Worm (Caenorhabditis elegans) whole organism, midembryonic: ENCODE data around the gene Y50D4B.2.

Experiments
- T22C8.4 ChIP-seq: fragments of 200-800 bp; sonication (Bioruptor generic); IDR thresholded peaks from 2 replicates; pipeline ENCODE4 v1.3.6; 2022; ENCODE audit warnings: missing genetic modification characterization, missing compliant biosample characterization
- cog-1 ChIP-seq: sonication (generic microtip); optimal IDR thresholded peaks from 2 replicates; lab custom pipeline; 2016; ENCODE audit warnings: missing genetic modification characterization, missing compliant biosample characterization
- flt-1 ChIP-seq: fragments of 200-800 bp; sonication (Bioruptor generic); IDR thresholded peaks from 2 replicates; pipeline ENCODE4 v1.3.6; 2022; ENCODE audit warnings: missing genetic modification characterization, missing compliant biosample characterization
- med-1 ChIP-seq: sonication (generic microtip); optimal IDR thresholded peaks from 2 replicates; lab custom pipeline; 2017; ENCODE audit warnings: missing genetic modification characterization, mild to moderate bottlenecking, missing compliant biosample characterization, antibody characterized with exemption, missing genetic modification reagents; ENCODE audit not compliant: insufficient read depth
- ref-1 ChIP-seq: fragments of 200-800 bp; sonication (Bioruptor generic); conservative IDR thresholded peaks from 2 replicates; pipeline ENCODE4 v1.3.6; 2022; ENCODE audit warnings: missing genetic modification reagents, missing genetic modification characterization, missing compliant biosample characterization
- tab-1 ChIP-seq: fragments of 200-800 bp; sonication (Bioruptor generic); IDR thresholded peaks from 2 replicates; pipeline ENCODE4 v1.3.6; 2022; ENCODE audit warnings: missing genetic modification characterization, missing compliant biosample characterization
- ztf-23 ChIP-seq: fragments of 200-800 bp; sonication (Bioruptor generic); IDR thresholded peaks from 2 replicates; pipeline ENCODE4 v1.3.6; 2022; ENCODE audit warnings: missing genetic modification reagents, missing genetic modification characterization, missing compliant biosample characterization

ce11 chrV:1087983-1088382 lies 12.4 kb upstream of the Y50D4B.2 start, which contains the start of gene clec-203:
- TF ChIP-seq flt-1 (GFP tag; lab: Robert Waterston, UW): no peak
- TF ChIP-seq ref-1 (GFP tag; lab: Robert Waterston, UW): no peak
- TF ChIP-seq cog-1 (tag; lab: Kevin White, UChicago): no peak
- TF ChIP-seq ztf-23 (GFP tag; lab: Robert Waterston, UW): no peak
- no peak for TF ChIP-seq tab-1 (GFP tag; lab: Robert Waterston, UW)
- TF ChIP-seq T22C8.4: no peak
- TF ChIP-seq med-1 (GFP tag; lab: Kevin White, UChicago): no peak
